Worm (Caenorhabditis elegans): ENCODE measurements around the gene irld-36.

ce11 chrII:1695861-1696260 lies 16.7 kb downstream of the irld-36 start, which contains the start of gene F58E1.13:
- TF ChIP-seq nfya-1 (tag; optimal IDR thresholded peaks at IDR 0.05) = no peak
- TF ChIP-seq ceh-6 (GFP tag; optimal IDR thresholded peaks at IDR 0.05) = no peak
- TF ChIP-seq F13H6.1 (tag; optimal IDR thresholded peaks at IDR 0.05) = no peak
- no peak for TF ChIP-seq C38D4.7 (GFP tag; optimal IDR thresholded peaks at IDR 0.05)
- TF ChIP-seq ceh-22 (tag; optimal IDR thresholded peaks at IDR 0.05) = no peak
- TF ChIP-seq hlh-15 (tag; optimal IDR thresholded peaks at IDR 0.05) = no peak
- TF ChIP-seq sox-4 (tag; optimal IDR thresholded peaks at IDR 0.05) = no peak
- no peak for TF ChIP-seq ets-4 (tag; optimal IDR thresholded peaks at IDR 0.05)
- no peak for TF ChIP-seq pha-4 (tag; optimal IDR thresholded peaks at IDR 0.05)
- TF ChIP-seq lim-6 (tag; optimal IDR thresholded peaks at IDR 0.05) = no peak
- TF ChIP-seq pat-9 (tag; optimal IDR thresholded peaks at IDR 0.05) = no peak
- no peak for TF ChIP-seq odd-2 (tag; optimal IDR thresholded peaks at IDR 0.05)
- no peak for TF ChIP-seq fkh-10 (GFP tag; optimal IDR thresholded peaks at IDR 0.05)
- no peak for TF ChIP-seq unc-86 (tag; optimal IDR thresholded peaks at IDR 0.05)

All from whole organism, late embryonic.